Worm (Caenorhabditis elegans): Measurements from ENCODE around the gene K11D12.11.

The K11D12.11 gene

DNA sequence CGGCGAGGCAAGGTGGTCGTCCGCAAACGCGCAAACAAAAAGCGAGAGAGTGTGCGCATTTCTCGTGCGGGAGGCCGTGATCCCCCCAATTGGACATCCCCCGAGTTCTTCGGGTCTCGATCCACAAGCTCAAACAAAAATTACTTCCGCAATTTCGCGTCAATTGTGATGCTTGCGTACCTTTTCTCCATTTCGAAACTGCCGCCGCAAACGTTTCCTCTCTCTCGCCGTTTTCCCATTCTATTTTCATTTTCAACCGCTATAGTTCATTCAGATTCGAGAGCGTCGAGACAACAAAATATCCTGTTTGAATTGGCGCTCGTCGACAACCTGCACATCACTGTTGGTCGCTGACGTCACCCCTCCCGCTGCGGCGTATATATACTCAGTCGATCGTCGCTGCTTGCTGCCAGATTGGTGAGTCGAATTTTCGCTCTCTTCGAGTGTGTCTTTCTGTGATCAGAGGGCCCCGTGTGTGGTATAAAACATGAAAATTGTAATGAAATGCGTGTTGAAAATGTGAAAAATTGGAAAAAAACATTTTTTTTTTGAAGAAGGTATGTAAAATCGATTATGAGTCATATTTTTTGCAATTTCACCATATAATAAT is 10.0 kb upstream of the K11D12.11 start, which contains the start of the genes pqn-51 and K11D12.14 (continued):
- TF ChIP-seq hlh-26 (GFP tag; conservative IDR thresholded peaks at IDR 0.05), result no peak
- TF ChIP-seq B0035.1 (tag; optimal IDR thresholded peaks at IDR 0.05), result peak; percentile 19
- TF ChIP-seq hmg-1.2 (GFP tag; IDR thresholded peaks at IDR 0.05), result peak; percentile 81
- TF ChIP-seq F57C9.4 (tag; optimal IDR thresholded peaks at IDR 0.05), result no peak
- 0 out of 2 replicates have a peak, but pooled peaks have one; percentile 7 for TF ChIP-seq Y67H2A.10 (GFP tag; conservative IDR thresholded peaks at IDR 0.05)
- TF ChIP-seq ceh-27 (GFP tag; optimal IDR thresholded peaks at IDR 0.05), result peak; percentile 71
- TF ChIP-seq ZK185.1 (tag; optimal IDR thresholded peaks at IDR 0.05; ENCODE audit: poor library complexity, severe bottlenecking), result peak; percentile 81
- no peak for TF ChIP-seq sdz-38 (tag; optimal IDR thresholded peaks at IDR 0.05)
- no peak for TF ChIP-seq him-1 (tag; optimal IDR thresholded peaks at IDR 0.05)
- no peak for TF ChIP-seq ccch-3 (GFP tag; optimal IDR thresholded peaks at IDR 0.05)
- TF ChIP-seq F10E7.11 (tag; optimal IDR thresholded peaks at IDR 0.05), result no peak
- no peak for TF ChIP-seq B0336.3 (GFP tag; IDR thresholded peaks at IDR 0.05)
- no peak for TF ChIP-seq ztf-22 (GFP tag; optimal IDR thresholded peaks at IDR 0.05)
- peak; percentile 30 for TF ChIP-seq unc-62 (GFP tag; optimal IDR thresholded peaks at IDR 0.05)
- TF ChIP-seq ekl-4 (GFP tag; IDR thresholded peaks at IDR 0.05), result peak; percentile 96
- TF ChIP-seq Y79H2A.3 (GFP tag; conservative IDR thresholded peaks at IDR 0.05), result 0 out of 2 replicates have a peak, but pooled peaks have one; percentile 60
- peak; percentile 72 for TF ChIP-seq egrh-3 (GFP tag; IDR thresholded peaks at IDR 0.05)
- no peak for TF ChIP-seq F55B11.4 (tag; optimal IDR thresholded peaks at IDR 0.05; ENCODE audit: borderline replicate concordance, insufficient read depth)
- no peak for TF ChIP-seq snpc-3.4 (tag; optimal IDR thresholded peaks at IDR 0.05)
- TF ChIP-seq madf-10 (tag; optimal IDR thresholded peaks at IDR 0.05), result peak; percentile 85
- peak; percentile 87 for TF ChIP-seq bed-2 (GFP tag; IDR thresholded peaks at IDR 0.05)
- TF ChIP-seq nhr-80 (tag; optimal IDR thresholded peaks at IDR 0.05), result peak; percentile 79
- no peak for TF ChIP-seq T07F8.4 (tag; optimal IDR thresholded peaks at IDR 0.05)
- 0 out of 2 replicates have a peak, but pooled peaks have one; percentile 64 for TF ChIP-seq madf-3 (GFP tag; IDR thresholded peaks at IDR 0.05)
- TF ChIP-seq tbx-9 (tag; optimal IDR thresholded peaks at IDR 0.05; ENCODE audit: borderline replicate concordance), result no peak
- peak; percentile 35 for TF ChIP-seq F22D6.2 (tag; optimal IDR thresholded peaks at IDR 0.05)
- peak; percentile 94 for TF ChIP-seq attf-5 (GFP tag; optimal IDR thresholded peaks at IDR 0.05)
- peak; percentile 73 for TF ChIP-seq F33H1.4 (GFP tag; IDR thresholded peaks at IDR 0.05)
- TF ChIP-seq F49E8.2 (tag; optimal IDR thresholded peaks at IDR 0.05; ENCODE audit: insufficient read depth), result no peak
- no peak for TF ChIP-seq nhr-179 (tag; optimal IDR thresholded peaks at IDR 0.05)
- 0 out of 2 replicates have a peak, but pooled peaks have one; percentile 35 for TF ChIP-seq ztf-28 (GFP tag; IDR thresholded peaks at IDR 0.05)
- TF ChIP-seq egl-18 (GFP tag; IDR thresholded peaks at IDR 0.05), result peak; percentile 71; the same call in 1 of the 2 replicates
- no peak for TF ChIP-seq mxl-1 (tag; optimal IDR thresholded peaks at IDR 0.05)
- 0 out of 2 replicates have a peak, but pooled peaks have one; percentile 50 for TF ChIP-seq ztf-6 (GFP tag; IDR thresholded peaks at IDR 0.05)
- TF ChIP-seq efl-1 (GFP tag; optimal IDR thresholded peaks at IDR 0.05), result peak; percentile 44
- peak; percentile 45 for TF ChIP-seq xnd-1 (tag; optimal IDR thresholded peaks at IDR 0.05)
- TF ChIP-seq akir-1 (GFP tag; optimal IDR thresholded peaks at IDR 0.05), result no peak
- peak; percentile 93 for TF ChIP-seq ama-1 (optimal IDR thresholded peaks at IDR 0.05)
- no peak for TF ChIP-seq ama-1 (GFP tag; optimal IDR thresholded peaks at IDR 0.05)
- TF ChIP-seq T26A5.8 (tag; optimal IDR thresholded peaks at IDR 0.05), result no peak
- no peak for TF ChIP-seq hlh-12 (tag; optimal IDR thresholded peaks at IDR 0.05)
- no peak for TF ChIP-seq mel-28 (tag; optimal IDR thresholded peaks at IDR 0.05; ENCODE audit: borderline replicate concordance)
- TF ChIP-seq K12H6.12 (tag; optimal IDR thresholded peaks at IDR 0.05), result peak; percentile 89
- TF ChIP-seq Y53G8AR.9 (GFP tag; conservative IDR thresholded peaks at IDR 0.05), result peak; percentile 88
- TF ChIP-seq Y53F4B.3 (GFP tag; IDR thresholded peaks at IDR 0.05), result no peak
- TF ChIP-seq die-1 (tag; optimal IDR thresholded peaks at IDR 0.05), result no peak

All from whole organism, young adult.